Worm (Caenorhabditis elegans) whole organism, L4/young adult: Measurements from ENCODE around the gene frpr-12.

Source experiments
- W03F9.2 ChIP-seq: fragments of 150-350 bp; optimal IDR thresholded peaks from 2 replicates; lab custom pipeline; 2014; ENCODE audit warnings: missing biosample characterization, missing genetic modification characterization
- dao-5 ChIP-seq: sonication (generic microtip); optimal IDR thresholded peaks from 2 replicates; lab custom pipeline; 2016; ENCODE audit warnings: missing genotype, missing genetic modification characterization, moderate library complexity, missing compliant biosample characterization
- him-1 ChIP-seq: sonication (generic microtip); optimal IDR thresholded peaks from 2 replicates; lab custom pipeline; 2016; ENCODE audit warnings: missing genotype, missing genetic modification reagents, missing genetic modification characterization, missing compliant biosample characterization

The frpr-12 gene

ce11 chrV:8936184-8936589, 33.4 kb downstream of the frpr-12 start, which contains the start of gene unc-23:
Gene unc-23 (plus strand): TSS chrV:8936359.
- TF ChIP-seq W03F9.2 (tag; lab: Kevin White, UChicago), result peak; percentile 54
- TF ChIP-seq dao-5, result peak; percentile 68
- no peak for TF ChIP-seq him-1

ce11 chrV:8936791-8937475, 34.1 kb downstream of the frpr-12 start:
- no peak for TF ChIP-seq W03F9.2 (tag; lab: Kevin White, UChicago)
- no peak for TF ChIP-seq him-1
- no peak for TF ChIP-seq dao-5

- TF ChIP-seq him-1, result no peak
- TF ChIP-seq W03F9.2 (tag; lab: Kevin White, UChicago), result no peak
- TF ChIP-seq dao-5, result no peak
These were observed 34.9 kb downstream of the frpr-12 start for ce11 chrV:8937476-8938249.

ce11 chrV:8938445-8938844, 35.6 kb downstream of the frpr-12 start:
- TF ChIP-seq him-1, result no peak

- TF ChIP-seq W03F9.2 (tag; lab: Kevin White, UChicago) (no peak), him-1 (no peak), dao-5 (no peak)
These were observed 36.1 kb downstream of the frpr-12 start for ce11 chrV:8938943-8939342.

- TF ChIP-seq W03F9.2 (tag; lab: Kevin White, UChicago) (no peak), dao-5 (no peak), him-1 (no peak)
These were observed 36.7 kb downstream of the frpr-12 start for ce11 chrV:8939424-8940065.

ce11 chrV:8940419-8940818, 37.6 kb downstream of the frpr-12 start:
- TF ChIP-seq W03F9.2 (tag; lab: Kevin White, UChicago), result no peak
- TF ChIP-seq dao-5, result no peak
- TF ChIP-seq him-1, result no peak

- no peak for TF ChIP-seq dao-5
These were observed 39.7 kb downstream of the frpr-12 start for ce11 chrV:8942437-8942978.

ce11 chrV:8943963-8944362, 41.2 kb downstream of the frpr-12 start, which contains the start of gene T19A5.3:
Gene T19A5.3 (minus strand): TSS chrV:8944063.
- TF ChIP-seq him-1 (no peak), W03F9.2 (tag; lab: Kevin White, UChicago) (no peak), dao-5 (no peak)

ce11 chrV:8944481-8944880, 41.7 kb downstream of the frpr-12 start:
- no peak for TF ChIP-seq him-1
- no peak for TF ChIP-seq W03F9.2 (tag; lab: Kevin White, UChicago)
- TF ChIP-seq dao-5, result no peak

- TF ChIP-seq dao-5 (no peak), him-1 (no peak), W03F9.2 (tag; lab: Kevin White, UChicago) (no peak)
These were observed 43.3 kb downstream of the frpr-12 start for ce11 chrV:8946142-8946541.

- TF ChIP-seq him-1, result no peak
- TF ChIP-seq W03F9.2 (tag; lab: Kevin White, UChicago), result no peak
- TF ChIP-seq dao-5, result no peak
These were observed 44.7 kb downstream of the frpr-12 start, which contains the start of gene gck-1 for ce11 chrV:8947499-8947898. Gene gck-1 (plus strand): TSS chrV:8947799.

ce11 chrV:8948365-8948764, 45.6 kb downstream of the frpr-12 start:
- no peak for TF ChIP-seq him-1
- TF ChIP-seq W03F9.2 (tag; lab: Kevin White, UChicago), result no peak
- no peak for TF ChIP-seq dao-5

- TF ChIP-seq him-1 (no peak), W03F9.2 (tag; lab: Kevin White, UChicago) (no peak), dao-5 (no peak)
These were observed 46.2 kb downstream of the frpr-12 start for ce11 chrV:8948996-8949395.

ce11 chrV:8949873-8950272, 47.1 kb downstream of the frpr-12 start:
- TF ChIP-seq him-1 (no peak), dao-5 (no peak), W03F9.2 (tag; lab: Kevin White, UChicago) (no peak)
